Worm (Caenorhabditis elegans): Measurements from ENCODE around the gene F44E5.17.

ce11 chrII:11722164-11722563, 26.2 kb downstream of the F44E5.17 start:
- TF ChIP-seq elt-2 (tag; optimal IDR thresholded peaks at IDR 0.05) (no peak), ztf-16 (tag; optimal IDR thresholded peaks at IDR 0.05) (no peak), C08G9.2 (tag; optimal IDR thresholded peaks at IDR 0.05) (no peak), ceh-19 (GFP tag; optimal IDR thresholded peaks at IDR 0.05) (no peak), lim-6 (tag; optimal IDR thresholded peaks at IDR 0.05) (no peak), ceh-9 (tag; optimal IDR thresholded peaks at IDR 0.05) (no peak)
